Worm (Caenorhabditis elegans) whole organism, young adult: ENCODE results near the gene srbc-39.

Source experiments
- B0019.2 ChIP-seq: fragments of 200-800 bp; sonication (Bioruptor generic); conservative IDR thresholded peaks from 2 replicates; pipeline ENCODE4 v1.3.6; 2022; ENCODE audit warnings: missing genetic modification reagents, missing genetic modification characterization, missing compliant biosample characterization
- B0261.1 ChIP-seq: sonication (generic microtip); optimal IDR thresholded peaks from 2 replicates; lab custom pipeline; 2016; ENCODE audit warnings: mild to moderate bottlenecking, missing genetic modification characterization, moderate library complexity, missing compliant biosample characterization
- F22D6.2 ChIP-seq: sonication (generic microtip); optimal IDR thresholded peaks from 2 replicates; lab custom pipeline; 2016; ENCODE audit warnings: mild to moderate bottlenecking, missing genetic modification characterization, missing compliant biosample characterization
- F37B4.10 ChIP-seq: fragments of 200-800 bp; sonication (Bioruptor generic); IDR thresholded peaks from 2 replicates; pipeline ENCODE4 v1.3.6; 2022; ENCODE audit warnings: missing genetic modification characterization, missing compliant biosample characterization
- K12H6.12 ChIP-seq: fragments of 200-800 bp; sonication (Bioruptor generic); optimal IDR thresholded peaks from 2 replicates; lab custom pipeline; 2018; ENCODE audit warnings: mild to moderate bottlenecking, missing genetic modification characterization, missing compliant biosample characterization
- attf-3 ChIP-seq: fragments of 200-800 bp; sonication (Bioruptor generic); conservative IDR thresholded peaks from 2 replicates; pipeline ENCODE4 v1.3.6; 2022; ENCODE audit warnings: missing genetic modification reagents, missing genetic modification characterization, missing compliant biosample characterization
- dox-1 ChIP-seq: fragments of 200-800 bp; sonication (Bioruptor generic); IDR thresholded peaks from 2 replicates; pipeline ENCODE4 v1.3.6; 2022; ENCODE audit warnings: missing genetic modification reagents, missing genetic modification characterization, missing compliant biosample characterization
- hlh-12 ChIP-seq: sonication (generic microtip); optimal IDR thresholded peaks from 2 replicates; lab custom pipeline; 2016; ENCODE audit warnings: missing genetic modification characterization, missing compliant biosample characterization
- hmg-20 ChIP-seq: fragments of 200-800 bp; sonication (Bioruptor generic); IDR thresholded peaks from 2 replicates; pipeline ENCODE4 v1.3.6; 2022; ENCODE audit warnings: missing genetic modification reagents, missing genetic modification characterization, missing compliant biosample characterization
- hsf-1 ChIP-seq: fragments of 200-800 bp; sonication (Bioruptor generic); IDR thresholded peaks from 2 replicates; pipeline ENCODE4 v1.3.6; 2022; ENCODE audit warnings: missing genetic modification reagents, missing genetic modification characterization, missing compliant biosample characterization
- lin-40 ChIP-seq: sonication (generic microtip); optimal IDR thresholded peaks from 2 replicates; lab custom pipeline; 2016; ENCODE audit warnings: missing genetic modification characterization, mild to moderate bottlenecking, missing compliant biosample characterization, missing genotype, missing genetic modification reagents
- mcd-1 ChIP-seq: fragments of 200-800 bp; sonication (Bioruptor generic); IDR thresholded peaks from 2 replicates; pipeline ENCODE4 v1.3.6; 2022; ENCODE audit warnings: missing genetic modification reagents, missing genetic modification characterization, missing compliant biosample characterization
- tbx-9 ChIP-seq: sonication (generic microtip); optimal IDR thresholded peaks from 2 replicates; lab custom pipeline; 2016; ENCODE audit warnings: borderline replicate concordance, missing genetic modification characterization, inconsistent platforms, missing compliant biosample characterization
- zim-3 ChIP-seq: sonication (generic microtip); optimal IDR thresholded peaks from 2 replicates; lab custom pipeline; 2017; ENCODE audit warnings: mild to moderate bottlenecking, missing genetic modification characterization, moderate library complexity, missing compliant biosample characterization

Gene srbc-39

ce11 chrV:756169-756568 lies 47.3 kb downstream of the srbc-39 start, which contains the start of gene str-20:
Gene str-20, plus strand, starts transcription at chrV:756469.
- no peak for TF ChIP-seq B0261.1 (tag; lab: Kevin White, UChicago)
- no peak for TF ChIP-seq zim-3 (tag; lab: Kevin White, UChicago)
- TF ChIP-seq B0019.2 (GFP tag; lab: Robert Waterston, UW): no peak
- TF ChIP-seq mcd-1 (GFP tag; lab: Robert Waterston, UW): no peak
- no peak for TF ChIP-seq K12H6.12
- no peak for TF ChIP-seq attf-3 (GFP tag; lab: Robert Waterston, UW)
- TF ChIP-seq F22D6.2 (tag; lab: Kevin White, UChicago): no peak
- TF ChIP-seq lin-40 (tag; lab: Kevin White, UChicago): no peak
- no peak for TF ChIP-seq F37B4.10
- TF ChIP-seq hmg-20 (GFP tag; lab: Robert Waterston, UW): no peak
- TF ChIP-seq tbx-9 (tag; lab: Kevin White, UChicago): no peak
- TF ChIP-seq hsf-1 (GFP tag; lab: Robert Waterston, UW): no peak
- TF ChIP-seq hlh-12: no peak
- TF ChIP-seq dox-1 (GFP tag; lab: Robert Waterston, UW): no peak
